Worm (Caenorhabditis elegans) whole organism, L2 larva: ENCODE data around the gene F59A6.4.

ENCODE experiments used
- C34F6.9 ChIP-seq: fragments of 150-350 bp; optimal IDR thresholded peaks from 2 replicates; lab custom pipeline; 2014; ENCODE audit warnings: missing biosample characterization, missing genetic modification characterization
- F13H6.1 ChIP-seq: sonication (generic microtip); optimal IDR thresholded peaks from 2 replicates; lab custom pipeline; 2016; ENCODE audit warnings: missing genetic modification characterization, missing compliant biosample characterization
- ZK546.5 ChIP-seq: sonication (generic microtip); optimal IDR thresholded peaks from 2 replicates; lab custom pipeline; 2017; ENCODE audit warnings: missing biosample characterization, missing genetic modification characterization
- aly-2 ChIP-seq: fragments of 150-350 bp; optimal IDR thresholded peaks from 2 replicates; lab custom pipeline; 2014; ENCODE audit warnings: missing biosample characterization, missing genetic modification characterization
- blmp-1 ChIP-seq: sonication (generic microtip); optimal IDR thresholded peaks from 2 replicates; lab custom pipeline; 2017; ENCODE audit warnings: missing genetic modification characterization, mild to moderate bottlenecking, missing compliant biosample characterization, antibody characterized with exemption, moderate library complexity; ENCODE audit not compliant: insufficient read depth
- ceh-16 ChIP-seq: fragments of 150-350 bp; optimal IDR thresholded peaks from 2 replicates; lab custom pipeline; 2014; ENCODE audit warnings: missing biosample characterization, missing genetic modification characterization
- ceh-82 ChIP-seq: fragments of 150-350 bp; optimal IDR thresholded peaks from 2 replicates; lab custom pipeline; 2014; ENCODE audit warnings: missing biosample characterization, missing genetic modification characterization
- crh-2 ChIP-seq: sonication (generic microtip); optimal IDR thresholded peaks from 2 replicates; lab custom pipeline; 2017; ENCODE audit warnings: missing biosample characterization, missing genetic modification characterization
- elt-1 ChIP-seq: fragments of 150-350 bp; optimal IDR thresholded peaks from 2 replicates; lab custom pipeline; 2014; ENCODE audit warnings: missing biosample characterization, missing genetic modification characterization
- elt-3 ChIP-seq: sonication (generic microtip); optimal IDR thresholded peaks from 2 replicates; lab custom pipeline; 2017; ENCODE audit warnings: missing biosample characterization, missing genetic modification characterization
- fos-1 ChIP-seq: fragments of 150-350 bp; optimal IDR thresholded peaks from 2 replicates; lab custom pipeline; 2014; ENCODE audit warnings: missing biosample characterization, missing genetic modification characterization
- lin-13 ChIP-seq: fragments of 150-350 bp; optimal IDR thresholded peaks from 2 replicates; lab custom pipeline; 2014; ENCODE audit warnings: missing biosample characterization, missing genetic modification reagents, missing genetic modification characterization
- lin-39 ChIP-seq: fragments of 150-350 bp; optimal IDR thresholded peaks from 2 replicates; lab custom pipeline; 2014; ENCODE audit warnings: missing biosample characterization, missing genetic modification reagents, missing genetic modification characterization
- lsy-2 ChIP-seq, 2 experiments: fragments of 150-350 bp in 1 of 2; sonication (generic microtip) in 1 of 2; optimal IDR thresholded peaks; 2 replicates each; lab custom pipeline; 2014 to 2017; ENCODE audit warnings: missing biosample characterization in 2 of 2, missing genetic modification characterization in 2 of 2
- mab-5 ChIP-seq: fragments of 150-350 bp; optimal IDR thresholded peaks from 2 replicates; lab custom pipeline; 2014; ENCODE audit warnings: missing biosample characterization, missing genetic modification characterization
- mdl-1 ChIP-seq, 2 experiments: fragments of 150-350 bp in 1 of 2; sonication (generic microtip) in 1 of 2; optimal IDR thresholded peaks; 2 replicates each; lab custom pipeline; 2017; ENCODE audit warnings: missing biosample characterization in 2 of 2, missing genetic modification characterization in 2 of 2
- nhr-11 ChIP-seq: fragments of 150-350 bp; optimal IDR thresholded peaks from 2 replicates; lab custom pipeline; 2014; ENCODE audit warnings: missing biosample characterization, missing genetic modification characterization
- nhr-129 ChIP-seq: fragments of 150-350 bp; optimal IDR thresholded peaks from 2 replicates; lab custom pipeline; 2014; ENCODE audit warnings: missing biosample characterization, missing genetic modification characterization
- nhr-21 ChIP-seq: fragments of 150-350 bp; optimal IDR thresholded peaks from 2 replicates; lab custom pipeline; 2014; ENCODE audit warnings: missing biosample characterization, missing genetic modification characterization
- nhr-237 ChIP-seq: fragments of 150-350 bp; optimal IDR thresholded peaks from 2 replicates; lab custom pipeline; 2014; ENCODE audit warnings: missing biosample characterization, missing genetic modification characterization
- nhr-25 ChIP-seq: fragments of 150-350 bp; sonication (generic microtip); optimal IDR thresholded peaks from 3 replicates; lab custom pipeline; 2014; ENCODE audit warnings: missing biosample characterization, missing genetic modification characterization
- nhr-6 ChIP-seq: fragments of 150-350 bp; optimal IDR thresholded peaks from 2 replicates; lab custom pipeline; 2014; ENCODE audit warnings: missing biosample characterization, missing genetic modification characterization
- nhr-77 ChIP-seq: fragments of 150-350 bp; optimal IDR thresholded peaks from 2 replicates; lab custom pipeline; 2014; ENCODE audit warnings: missing biosample characterization, missing genetic modification characterization
- sma-3 ChIP-seq: sonication (generic microtip); optimal IDR thresholded peaks from 2 replicates; lab custom pipeline; 2016; ENCODE audit warnings: missing genetic modification reagents, missing genetic modification characterization, missing compliant biosample characterization
- snpc-4 ChIP-seq: fragments of 150-350 bp; optimal IDR thresholded peaks from 2 replicates; lab custom pipeline; 2014; ENCODE audit warnings: missing biosample characterization, missing genetic modification characterization
- unc-39 ChIP-seq: fragments of 150-350 bp; optimal IDR thresholded peaks from 2 replicates; lab custom pipeline; 2014; ENCODE audit warnings: missing biosample characterization, missing genetic modification characterization
- unc-55 ChIP-seq: fragments of 150-350 bp; sonication (generic microtip); optimal IDR thresholded peaks from 3 replicates; lab custom pipeline; 2014; ENCODE audit warnings: missing biosample characterization, missing genetic modification reagents, missing genetic modification characterization
- unc-62 ChIP-seq: fragments of 150-350 bp; optimal IDR thresholded peaks from 2 replicates; lab custom pipeline; 2014; ENCODE audit warnings: missing biosample characterization, missing genetic modification reagents, missing genetic modification characterization
- zag-1 ChIP-seq: fragments of 150-350 bp; optimal IDR thresholded peaks from 2 replicates; lab custom pipeline; 2014; ENCODE audit warnings: missing biosample characterization, missing genetic modification characterization
- ztf-1 ChIP-seq: fragments of 200-800 bp; sonication (Bioruptor generic); conservative IDR thresholded peaks from 2 replicates; pipeline ENCODE4 v1.3.6; 2022; ENCODE audit warnings: missing genetic modification characterization, missing compliant biosample characterization
- ztf-11 ChIP-seq: sonication (generic microtip); optimal IDR thresholded peaks from 2 replicates; lab custom pipeline; 2017; ENCODE audit warnings: missing biosample characterization, missing genetic modification characterization
- ztf-4 ChIP-seq: fragments of 150-350 bp; optimal IDR thresholded peaks from 2 replicates; lab custom pipeline; 2014; ENCODE audit warnings: missing biosample characterization, missing genetic modification characterization

F59A6.4 gene

DNA sequence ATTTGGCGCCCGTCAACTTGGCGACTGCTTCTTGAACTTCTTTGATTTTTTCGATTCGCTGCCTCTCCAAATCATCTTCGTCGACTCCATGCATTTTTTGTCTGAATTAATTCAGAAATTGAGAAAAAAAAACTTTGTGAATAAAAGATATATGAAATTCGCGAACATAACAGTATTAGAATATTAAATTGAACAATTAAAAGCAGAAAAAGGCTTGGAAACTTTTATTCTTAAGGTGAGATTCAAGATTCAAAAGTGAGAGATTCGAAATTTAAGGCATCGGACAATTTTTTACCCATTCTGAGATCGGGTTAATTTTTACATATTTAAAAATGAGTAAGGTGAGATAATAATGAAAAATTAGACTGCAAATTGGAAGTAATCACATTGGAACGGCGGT, 29.1 kb downstream of the F59A6.4 start, which contains the start of gene F33G12.3:
Gene F33G12.3, minus strand, starts transcription at position 101 of the 400 bp plus-strand sequence.
- TF ChIP-seq ceh-82 (tag; lab: Kevin White, UChicago) (no peak), lin-13 (GFP tag; lab: Kevin White, UChicago) (no peak), lin-39 (tag; lab: Kevin White, UChicago) (no peak), elt-1 (tag; lab: Kevin White, UChicago) (no peak), unc-62 (GFP tag; lab: Kevin White, UChicago) (no peak), blmp-1 (tag; lab: Kevin White, UChicago) (no peak), ZK546.5 (tag; lab: Kevin White, UChicago) (no peak), ztf-11 (tag; lab: Kevin White, UChicago) (no peak)

ce11 chrII:5036128-5036527, 31.2 kb downstream of the F59A6.4 start, which contains the start of gene lrr-1:
Gene lrr-1 (minus strand): TSS chrII:5036439.
- TF ChIP-seq nhr-21 (tag; lab: Kevin White, UChicago): no peak
- TF ChIP-seq mdl-1 (tag; optimal IDR thresholded peaks at IDR 0.05; lab: Kevin White, UChicago): no peak
- TF ChIP-seq snpc-4 (tag; lab: Kevin White, UChicago): no peak
- no peak for TF ChIP-seq ztf-4 (tag; lab: Kevin White, UChicago)
- TF ChIP-seq unc-39 (tag; lab: Kevin White, UChicago): no peak
- no peak for TF ChIP-seq ZK546.5 (tag; lab: Kevin White, UChicago)
- no peak for TF ChIP-seq C34F6.9 (tag; lab: Kevin White, UChicago)
- TF ChIP-seq sma-3: no peak
- TF ChIP-seq ztf-1: no peak
- no peak for TF ChIP-seq fos-1 (tag; lab: Kevin White, UChicago)
- no peak for TF ChIP-seq unc-62 (GFP tag; lab: Kevin White, UChicago)
- TF ChIP-seq lin-13 (GFP tag; lab: Kevin White, UChicago): no peak
- no peak for TF ChIP-seq lin-39 (tag; lab: Kevin White, UChicago)

- TF ChIP-seq C34F6.9 (tag; lab: Kevin White, UChicago): peak; percentile 28
- no peak for TF ChIP-seq snpc-4 (tag; lab: Kevin White, UChicago)
- TF ChIP-seq mdl-1 (tag; optimal IDR thresholded peaks at IDR 0.05; lab: Kevin White, UChicago): no peak
- peak; percentile 34 for TF ChIP-seq crh-2 (tag; lab: Kevin White, UChicago)
- peak; percentile 19 for TF ChIP-seq nhr-129 (tag; lab: Kevin White, UChicago)
- TF ChIP-seq nhr-77 (tag; lab: Kevin White, UChicago): no peak
- no peak for TF ChIP-seq F13H6.1 (tag; lab: Kevin White, UChicago)
- peak; percentile 13 for TF ChIP-seq unc-55
- no peak for TF ChIP-seq ztf-11 (tag; lab: Kevin White, UChicago)
- TF ChIP-seq elt-1 (tag; lab: Kevin White, UChicago): no peak
- TF ChIP-seq lsy-2 (tag; optimal IDR thresholded peaks at IDR 0.05; lab: Kevin White, UChicago): peak in 1 of 2 experiments; percentile 50
Observed at ce11 chrII:5039912-5040311, 35.0 kb downstream of the F59A6.4 start, which contains the start of gene golg-2. Gene golg-2 (minus strand): TSS chrII:5040091.

- TF ChIP-seq lin-39 (tag; lab: Kevin White, UChicago) (no peak), nhr-77 (tag; lab: Kevin White, UChicago) (no peak), aly-2 (no peak), unc-55 (peak; percentile 15), lsy-2 (tag; optimal IDR thresholded peaks at IDR 0.05; lab: Kevin White, UChicago) (peak in 1 of 2 experiments; percentile 7), ZK546.5 (tag; lab: Kevin White, UChicago) (no peak), sma-3 (no peak), ceh-82 (tag; lab: Kevin White, UChicago) (no peak), ceh-16 (tag; lab: Kevin White, UChicago) (no peak), C34F6.9 (tag; lab: Kevin White, UChicago) (peak; percentile 5), nhr-129 (tag; lab: Kevin White, UChicago) (no peak), nhr-6 (tag; lab: Kevin White, UChicago) (no peak), elt-3 (no peak)
Observed at ce11 chrII:5040631-5041156, 35.8 kb downstream of the F59A6.4 start, which contains the start of gene F33G12.7. Gene F33G12.7 (minus strand): TSS chrII:5040681.

- TF ChIP-seq mab-5 (tag; lab: Kevin White, UChicago) (no peak), F13H6.1 (tag; lab: Kevin White, UChicago) (peak; percentile 37), snpc-4 (tag; lab: Kevin White, UChicago) (no peak), nhr-11 (no peak), nhr-6 (tag; lab: Kevin White, UChicago) (peak; percentile 11), nhr-129 (tag; lab: Kevin White, UChicago) (peak; percentile 15), nhr-25 (tag; lab: Kevin White, UChicago) (no peak), unc-55 (peak; percentile 53), zag-1 (tag; lab: Kevin White, UChicago) (peak; percentile 24), nhr-237 (tag; lab: Kevin White, UChicago) (no peak), C34F6.9 (tag; lab: Kevin White, UChicago) (peak; percentile 13), lsy-2 (tag; optimal IDR thresholded peaks at IDR 0.05; lab: Kevin White, UChicago) (peak in 1 of 2 experiments; percentile 35), ztf-1 (no peak)
Observed at ce11 chrII:5042381-5042930, 37.6 kb downstream of the F59A6.4 start.
